Fruit fly (Drosophila melanogaster) whole organism, prepupa: ENCODE measurements around the gene CCHa2.

ENCODE experiments used
- Eip75B ChIP-seq: fragments of 200-800 bp; sonication (Bioruptor generic); optimal IDR thresholded peaks from 3 replicates; lab custom pipeline; 2016; ENCODE audit warnings: missing biosample characterization, missing genetic modification characterization
- OdsH ChIP-seq: fragments of 200-800 bp; sonication (Bioruptor generic); optimal IDR thresholded peaks from 3 replicates; lab custom pipeline; 2016; ENCODE audit warnings: missing biosample characterization, missing genetic modification characterization

dm6 chr3R:13406898-13407297 lies 11.9 kb upstream of the CCHa2 start, which contains the start of gene yellow-e2:
- TF ChIP-seq OdsH (GFP tag; lab: Kevin White, UChicago) (no peak), Eip75B (GFP tag; lab: Kevin White, UChicago) (no peak)
